Fruit fly (Drosophila melanogaster) whole organism, embryonic: ENCODE results near the gene Ir31a.

Experiments
- Adf1 ChIP-seq: fragments of 200-800 bp; sonication (Bioruptor generic); IDR thresholded peaks from 2 replicates; pipeline ENCODE4 v1.3.6; 2022; ENCODE audit warnings: missing biosample characterization, missing genetic modification characterization
- Antp ChIP-seq: fragments of 200-800 bp; sonication (Bioruptor generic); optimal IDR thresholded peaks from 3 replicates; lab custom pipeline; 2016; ENCODE audit warnings: missing biosample characterization, missing genetic modification characterization
- Asciz ChIP-seq: fragments of 200-800 bp; sonication (Bioruptor generic); optimal IDR thresholded peaks from 2 replicates; lab custom pipeline; 2017; ENCODE audit warnings: missing biosample characterization, mild to moderate bottlenecking, missing genetic modification characterization, missing genetic modification reagents
- CG1024 ChIP-seq: fragments of 200-800 bp; sonication (Bioruptor generic); IDR thresholded peaks from 2 replicates; pipeline ENCODE4 v1.3.6; 2022; ENCODE audit warnings: missing biosample characterization, missing genetic modification characterization
- CG10565 ChIP-seq: fragments of 200-800 bp; sonication (Bioruptor generic); optimal IDR thresholded peaks from 3 replicates; lab custom pipeline; 2016; ENCODE audit warnings: missing biosample characterization, mild to moderate bottlenecking, missing genetic modification characterization
- CG10979 ChIP-seq: fragments of 200-800 bp; sonication (Bioruptor generic); optimal IDR thresholded peaks from 2 replicates; lab custom pipeline; 2018; ENCODE audit warnings: missing biosample characterization, mild to moderate bottlenecking, missing genetic modification characterization, moderate library complexity
- CG11695 ChIP-seq: fragments of 200-800 bp; sonication (Bioruptor generic); IDR thresholded peaks from 3 replicates; pipeline ENCODE4 v1.3.6; 2022; ENCODE audit warnings: missing biosample characterization, missing genetic modification characterization
- CG12219 ChIP-seq: fragments of 200-800 bp; sonication (Bioruptor generic); optimal IDR thresholded peaks from 3 replicates; lab custom pipeline; 2018; ENCODE audit warnings: missing biosample characterization, mild to moderate bottlenecking, missing genetic modification characterization
- CG14050 ChIP-seq: fragments of 200-800 bp; sonication (Bioruptor generic); IDR thresholded peaks from 3 replicates; pipeline ENCODE4 v1.3.6; 2022; ENCODE audit warnings: missing biosample characterization, missing genetic modification characterization
- CG14710 ChIP-seq: fragments of 200-800 bp; sonication (Bioruptor generic); optimal IDR thresholded peaks from 3 replicates; lab custom pipeline; 2019; ENCODE audit warnings: missing biosample characterization, mild to moderate bottlenecking, missing genetic modification characterization, moderate library complexity
- CG14860 ChIP-seq: fragments of 200-800 bp; sonication (Bioruptor generic); IDR thresholded peaks from 3 replicates; pipeline ENCODE4 v1.3.6; 2022; ENCODE audit warnings: missing biosample characterization, missing genetic modification characterization; ENCODE audit not compliant: partially characterized antibody
- CG15073 ChIP-seq: fragments of 200-800 bp; sonication (Bioruptor generic); optimal IDR thresholded peaks from 2 replicates; lab custom pipeline; 2016; ENCODE audit warnings: missing biosample characterization, missing genetic modification characterization
- CG15479 ChIP-seq: fragments of 200-800 bp; sonication (Bioruptor generic); optimal IDR thresholded peaks from 3 replicates; lab custom pipeline; 2019; ENCODE audit warnings: missing biosample characterization, mild to moderate bottlenecking, missing genetic modification characterization, moderate library complexity
- CG16813 ChIP-seq: fragments of 200-800 bp; sonication (Bioruptor generic); IDR thresholded peaks from 3 replicates; pipeline ENCODE4 v1.3.6; 2022; ENCODE audit warnings: missing biosample characterization, missing genetic modification characterization; ENCODE audit not compliant: partially characterized antibody
- CG2199 ChIP-seq: fragments of 200-800 bp; sonication (Bioruptor generic); IDR thresholded peaks from 3 replicates; pipeline ENCODE4 v1.3.6; 2022; ENCODE audit warnings: missing biosample characterization, missing genetic modification characterization
- CG2889 ChIP-seq: fragments of 200-800 bp; sonication (Bioruptor generic); IDR thresholded peaks from 3 replicates; pipeline ENCODE4 v1.3.6; 2022; ENCODE audit warnings: missing biosample characterization, missing genetic modification characterization
- CG31365 ChIP-seq: fragments of 200-800 bp; sonication (Bioruptor generic); optimal IDR thresholded peaks from 2 replicates; lab custom pipeline; 2018; ENCODE audit warnings: missing biosample characterization, mild to moderate bottlenecking, missing genetic modification characterization
- CG32772 ChIP-seq: fragments of 200-800 bp; sonication (Bioruptor generic); IDR thresholded peaks from 2 replicates; pipeline ENCODE4 v1.3.6; 2022; ENCODE audit warnings: missing biosample characterization, missing genetic modification characterization
- CG34376 ChIP-seq: fragments of 200-800 bp; sonication (Bioruptor generic); optimal IDR thresholded peaks from 2 replicates; lab custom pipeline; 2018; ENCODE audit warnings: missing biosample characterization, mild to moderate bottlenecking, missing genetic modification characterization
- CG3726 ChIP-seq: fragments of 200-800 bp; sonication (Bioruptor generic); IDR thresholded peaks from 3 replicates; pipeline ENCODE4, ENCODE4 v1.3.6; 2022; ENCODE audit warnings: missing biosample characterization, missing genetic modification characterization
- CG4282 ChIP-seq: fragments of 200-800 bp; sonication (Bioruptor generic); optimal IDR thresholded peaks from 2 replicates; lab custom pipeline; 2016; ENCODE audit warnings: missing biosample characterization, missing genetic modification characterization
- CG5245 ChIP-seq: fragments of 200-800 bp; sonication (Bioruptor generic); optimal IDR thresholded peaks from 3 replicates; lab custom pipeline; 2016; ENCODE audit warnings: missing biosample characterization, missing genetic modification characterization
- CG6813 ChIP-seq: fragments of 200-800 bp; sonication (Bioruptor generic); optimal IDR thresholded peaks from 2 replicates; lab custom pipeline; 2017; ENCODE audit warnings: missing biosample characterization, missing genetic modification characterization, mild to moderate bottlenecking, moderate library complexity, missing genetic modification reagents
- CG7556 ChIP-seq: fragments of 200-800 bp; sonication (Bioruptor generic); optimal IDR thresholded peaks from 2 replicates; lab custom pipeline; 2017; ENCODE audit warnings: missing biosample characterization, mild to moderate bottlenecking, missing genetic modification characterization
- CG8388 ChIP-seq: fragments of 200-800 bp; sonication (Bioruptor generic); optimal IDR thresholded peaks from 2 replicates; lab custom pipeline; 2019; ENCODE audit warnings: missing biosample characterization, mild to moderate bottlenecking, missing genetic modification characterization, moderate library complexity
- CG9797 ChIP-seq: fragments of 200-800 bp; sonication (Bioruptor generic); optimal IDR thresholded peaks from 3 replicates; lab custom pipeline; 2018; ENCODE audit warnings: missing biosample characterization, mild to moderate bottlenecking, missing genetic modification characterization
- CG9932 ChIP-seq: fragments of 200-800 bp; sonication (Bioruptor generic); IDR thresholded peaks from 2 replicates; pipeline ENCODE4 v1.3.6; 2022; ENCODE audit warnings: missing biosample characterization, missing genetic modification characterization
- CoRest ChIP-seq: fragments of 200-800 bp; sonication (Bioruptor generic); optimal IDR thresholded peaks from 3 replicates; lab custom pipeline; 2018; ENCODE audit warnings: missing biosample characterization, mild to moderate bottlenecking, missing genetic modification characterization, moderate library complexity
- Dfd ChIP-seq, 2 experiments: fragments of >200 bp; optimal IDR thresholded peaks; 2 replicates each; lab custom pipeline; 2017; ENCODE audit warnings: missing biosample characterization in 2 of 2, missing genetic modification characterization in 2 of 2
- Ets65A ChIP-seq: fragments of 200-800 bp; sonication (Bioruptor generic); peaks from one replicate; lab custom pipeline; 2016; ENCODE audit warnings: missing biosample characterization, missing genetic modification characterization
- Gsc ChIP-seq: fragments of 200-800 bp; sonication (Bioruptor generic); IDR thresholded peaks from 2 replicates; pipeline ENCODE4 v1.3.6; 2022; ENCODE audit warnings: missing biosample characterization, missing genetic modification characterization
- HLH3B ChIP-seq: fragments of 200-800 bp; sonication (Bioruptor generic); IDR thresholded peaks from 2 replicates; pipeline ENCODE4 v1.3.6; 2022; ENCODE audit warnings: missing biosample characterization, missing genetic modification characterization
- HLH54F ChIP-seq: fragments of 200-800 bp; sonication (Bioruptor generic); optimal IDR thresholded peaks from 3 replicates; lab custom pipeline; 2016; ENCODE audit warnings: missing biosample characterization, missing genetic modification characterization
- Ssrp ChIP-seq: fragments of 200-800 bp; sonication (Bioruptor generic); optimal IDR thresholded peaks from 2 replicates; lab custom pipeline; 2018; ENCODE audit warnings: missing biosample characterization, mild to moderate bottlenecking, missing genetic modification characterization, moderate library complexity
- YL-1 ChIP-seq: fragments of 200-800 bp; sonication (Bioruptor generic); optimal IDR thresholded peaks from 3 replicates; lab custom pipeline; 2017; ENCODE audit warnings: missing biosample characterization, mild to moderate bottlenecking, missing genetic modification characterization
- ara ChIP-seq: fragments of 200-800 bp; sonication (Bioruptor generic); IDR thresholded peaks from 2 replicates; pipeline ENCODE4 v1.3.6; 2022; ENCODE audit warnings: missing biosample characterization, missing genetic modification characterization
- ci ChIP-seq: fragments of 200-800 bp; sonication (Bioruptor generic); IDR thresholded peaks from 3 replicates; pipeline ENCODE4 v1.3.6; 2022; ENCODE audit warnings: missing biosample characterization, missing genetic modification characterization
- da ChIP-seq: fragments of 200-800 bp; sonication (Bioruptor generic); optimal IDR thresholded peaks from 2 replicates; lab custom pipeline; 2016; ENCODE audit warnings: missing biosample characterization, missing genetic modification characterization
- exex ChIP-seq: fragments of 200-800 bp; sonication (Bioruptor generic); optimal IDR thresholded peaks from 4 replicates; lab custom pipeline; 2018; ENCODE audit warnings: missing biosample characterization, mild to moderate bottlenecking, missing genetic modification characterization, moderate library complexity
- fd64A ChIP-seq: fragments of 200-800 bp; sonication (Bioruptor generic); optimal IDR thresholded peaks from 3 replicates; lab custom pipeline; 2018; ENCODE audit warnings: missing biosample characterization, mild to moderate bottlenecking, missing genetic modification characterization
- fru ChIP-seq: fragments of >200 bp; optimal IDR thresholded peaks from 2 replicates; lab custom pipeline; 2017
- gcm ChIP-seq: fragments of 200-800 bp; sonication (Bioruptor generic); optimal IDR thresholded peaks from 2 replicates; lab custom pipeline; 2019; ENCODE audit warnings: missing biosample characterization, mild to moderate bottlenecking, missing genetic modification characterization, moderate library complexity
- grau ChIP-seq: fragments of 200-800 bp; optimal IDR thresholded peaks from 3 replicates; lab custom pipeline; 2019; ENCODE audit warnings: missing biosample characterization, mild to moderate bottlenecking, missing genetic modification characterization, moderate library complexity
- gsb-n ChIP-seq: fragments of 200-800 bp; sonication (Bioruptor generic); optimal IDR thresholded peaks from 3 replicates; lab custom pipeline; 2018; ENCODE audit warnings: missing biosample characterization, mild to moderate bottlenecking, missing genetic modification characterization
- lab ChIP-seq: fragments of 200-800 bp; sonication (Bioruptor generic); optimal IDR thresholded peaks from 3 replicates; lab custom pipeline; 2017; ENCODE audit warnings: missing biosample characterization, missing genetic modification characterization, mild to moderate bottlenecking, moderate library complexity, missing genetic modification reagents
- lov ChIP-seq, 2 experiments: fragments of 200-800 bp in 1 of 2; fragments of >200 bp in 1 of 2; sonication (Bioruptor generic) in 1 of 2; IDR thresholded peaks in 1 of 2; optimal IDR thresholded peaks in 1 of 2; 2 replicates in 1 of 2; 3 replicates in 1 of 2; pipeline versions ENCODE4 v1.3.6 to Lab custom; 2017 to 2022; ENCODE audit warnings: missing biosample characterization in 1 of 2, missing genetic modification characterization in 1 of 2
- psq ChIP-seq: fragments of 200-800 bp; sonication (Bioruptor generic); optimal IDR thresholded peaks from 2 replicates; lab custom pipeline; 2017; ENCODE audit warnings: missing biosample characterization, missing genetic modification characterization
- slbo ChIP-seq: fragments of 200-800 bp; sonication (Bioruptor generic); IDR thresholded peaks from 2 replicates; pipeline ENCODE4 v1.3.6; 2022; ENCODE audit warnings: missing biosample characterization, missing genetic modification characterization
- slp2 ChIP-seq: fragments of 200-800 bp; sonication (Bioruptor generic); optimal IDR thresholded peaks from 2 replicates; lab custom pipeline; 2016; ENCODE audit warnings: missing biosample characterization, missing genetic modification characterization
- stc ChIP-seq: fragments of 200-800 bp; sonication (Bioruptor generic); IDR thresholded peaks from 2 replicates; pipeline ENCODE4 v1.3.6; 2022; ENCODE audit warnings: missing biosample characterization, missing genetic modification characterization

Gene Ir31a

dm6 chr2L:10386208-10386805 lies 19.1 kb upstream of the Ir31a start, which contains the start of the genes Cdk1 and mRpS7 (continued):
- TF ChIP-seq ara (GFP tag; lab: Robert Waterston, UW) (no peak), CG9932 (GFP tag; lab: Robert Waterston, UW) (peak; percentile 35; the same call in 1 of the 2 replicates), YL-1 (GFP tag; lab: Kevin White, UChicago) (peak; percentile 26), Ssrp (tag; lab: Kevin White, UChicago) (peak; percentile 75), slp2 (GFP tag; lab: Kevin White, UChicago) (peak; percentile 50), CG1024 (GFP tag; lab: Robert Waterston, UW) (peak; percentile 69; the same call in 1 of the 2 replicates), CG31365 (tag; lab: Kevin White, UChicago) (no peak), CG4282 (no peak), CG3726 (GFP tag; lab: Robert Waterston, UW) (0 out of 3 replicates have a peak, but pooled peaks have one; percentile 54), CG32772 (GFP tag; lab: Robert Waterston, UW) (peak; percentile 72), CG2889 (GFP tag; lab: Robert Waterston, UW) (peak; percentile 13; the same call in 1 of the 3 replicates), CG10565 (GFP tag; lab: Kevin White, UChicago) (peak; percentile 52), Gsc (GFP tag; lab: Robert Waterston, UW) (no peak), gsb-n (tag; lab: Kevin White, UChicago) (peak; percentile 76), CG34376 (GFP tag; lab: Kevin White, UChicago) (no peak), fd64A (GFP tag; lab: Kevin White, UChicago) (no peak), CG9797 (GFP tag; lab: Kevin White, UChicago) (peak; percentile 28), CG8388 (GFP tag; lab: Kevin White, UChicago) (peak; percentile 79), lov (optimal IDR thresholded peaks at IDR 0.05; lab: Kevin White, UChicago) (no peak), lov (GFP tag; IDR thresholded peaks at IDR 0.05; lab: Robert Waterston, UW) (no peak), CG7556 (GFP tag; lab: Kevin White, UChicago) (peak; percentile 71), CG10979 (tag; lab: Kevin White, UChicago) (peak; percentile 70), slbo (GFP tag; lab: Robert Waterston, UW) (peak; percentile 78), da (GFP tag; lab: Kevin White, UChicago) (peak; percentile 34), fru (lab: Kevin White, UChicago) (no peak), CG2199 (GFP tag; lab: Robert Waterston, UW) (no peak), HLH3B (no peak), ci (GFP tag; lab: Robert Waterston, UW) (peak; percentile 82; the same call in 2 of the 3 replicates), CoRest (tag; lab: Kevin White, UChicago) (peak; percentile 90), CG14050 (GFP tag; lab: Robert Waterston, UW) (peak; percentile 41; the same call in 1 of the 3 replicates), CG14710 (tag; lab: Kevin White, UChicago) (peak; percentile 87), CG16813 (GFP tag; lab: Robert Waterston, UW) (no peak), CG11695 (peak; percentile 70), grau (tag; lab: Kevin White, UChicago) (peak; percentile 81), CG12219 (GFP tag; lab: Kevin White, UChicago) (peak; percentile 33), CG15479 (GFP tag; lab: Kevin White, UChicago) (no peak), Asciz (GFP tag; lab: Kevin White, UChicago) (no peak), Dfd (GFP tag; optimal IDR thresholded peaks at IDR 0.05; lab: Kevin White, UChicago) (no peak), stc (GFP tag; lab: Robert Waterston, UW) (peak; percentile 15; the same call in 1 of the 2 replicates), CG15073 (GFP tag; lab: Kevin White, UChicago) (no peak), gcm (GFP tag; lab: Kevin White, UChicago) (peak; percentile 66), CG6813 (GFP tag; lab: Kevin White, UChicago) (no peak), CG14860 (GFP tag; lab: Robert Waterston, UW) (no peak), Antp (GFP tag; lab: Kevin White, UChicago) (peak; percentile 43), HLH54F (GFP tag; lab: Kevin White, UChicago) (peak; percentile 64), exex (tag; lab: Kevin White, UChicago) (peak; percentile 39), lab (no peak), Ets65A (GFP tag; lab: Kevin White, UChicago) (peak; percentile 85), CG5245 (GFP tag; lab: Kevin White, UChicago) (peak; percentile 30), Adf1 (0 out of 2 replicates have a peak, but pooled peaks have one; percentile 16), psq (GFP tag; lab: Kevin White, UChicago) (no peak)
